Worm (Caenorhabditis elegans): ENCODE data around the gene sup-10.
A peak's percentile ranks its signal among the peaks of the same experiment; 100 is the strongest.

DNA sequence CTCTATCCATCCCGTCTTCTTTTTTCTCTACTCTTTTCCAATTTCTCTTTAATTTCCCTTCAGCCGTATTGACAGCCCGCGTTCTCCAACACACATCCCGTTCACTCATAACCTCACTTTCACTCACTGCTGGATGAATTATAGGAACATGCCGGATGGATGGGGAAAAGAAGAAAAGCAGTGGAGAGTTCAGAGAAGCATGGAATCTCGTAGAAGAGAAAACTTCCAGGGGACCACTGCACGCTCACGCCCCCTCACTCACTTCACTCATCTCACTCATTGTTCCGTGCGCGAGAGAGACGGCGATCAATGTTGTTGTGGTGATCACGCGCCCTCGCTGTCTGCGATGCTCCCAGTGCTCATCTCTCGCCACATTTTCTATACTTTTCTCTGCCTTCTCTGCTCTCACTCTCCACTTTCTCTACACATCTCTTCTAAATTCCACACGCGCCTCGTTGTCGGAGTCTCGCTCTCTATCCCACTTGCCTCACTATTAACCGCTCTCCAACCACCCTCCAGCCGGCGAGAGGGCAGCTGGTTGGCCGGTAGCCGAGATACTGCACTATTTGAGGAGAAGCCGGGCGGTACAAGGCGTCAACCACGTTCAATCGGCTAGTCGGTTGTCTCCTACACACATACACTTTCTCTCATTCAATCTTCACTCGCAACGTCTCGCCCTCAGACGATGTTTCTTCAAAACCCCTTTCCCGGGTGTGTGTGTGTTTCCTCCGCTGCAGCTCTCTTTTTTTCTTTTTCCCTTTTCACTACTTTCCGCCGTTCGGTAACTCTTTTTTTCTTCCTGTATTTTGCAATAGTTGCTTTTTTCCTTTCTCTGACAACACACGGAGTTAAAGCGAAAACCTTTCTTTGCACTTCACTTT is 48.2 kb upstream of the sup-10 start:
- TF ChIP-seq jun-1 (tag; optimal IDR thresholded peaks at IDR 0.05) (peak; percentile 58), aly-2 (tag; optimal IDR thresholded peaks at IDR 0.05) (no peak)
